Worm (Caenorhabditis elegans) whole organism, L1 larva: ENCODE measurements around the gene T13F3.8.

Experiments
- C34B4.2 ChIP-seq: sonication (generic microtip); optimal IDR thresholded peaks from 2 replicates; lab custom pipeline; 2017; ENCODE audit warnings: mild to moderate bottlenecking, missing genetic modification characterization, missing compliant biosample characterization
- F16B12.6 ChIP-seq: fragments of 150-350 bp; optimal IDR thresholded peaks from 2 replicates; lab custom pipeline; 2014; ENCODE audit warnings: missing biosample characterization, missing genetic modification characterization
- Y116A8C.19 ChIP-seq: sonication (generic microtip); optimal IDR thresholded peaks from 2 replicates; lab custom pipeline; 2016; ENCODE audit warnings: missing compliant biosample characterization, missing genetic modification characterization, borderline replicate concordance
- aha-1 ChIP-seq: fragments of 150-350 bp; optimal IDR thresholded peaks from 2 replicates; lab custom pipeline; 2014; ENCODE audit warnings: missing biosample characterization, missing genetic modification characterization
- alr-1 ChIP-seq: fragments of 200-800 bp; sonication (Bioruptor generic); optimal IDR thresholded peaks from 2 replicates; lab custom pipeline; 2018; ENCODE audit warnings: borderline replicate concordance, mild to moderate bottlenecking, missing genetic modification characterization, missing compliant biosample characterization
- aly-2 ChIP-seq: fragments of 150-350 bp; optimal IDR thresholded peaks from 2 replicates; lab custom pipeline; 2014; ENCODE audit warnings: missing biosample characterization, missing genetic modification characterization
- ama-1 ChIP-seq: fragments of 150-350 bp; optimal IDR thresholded peaks from 2 replicates; lab custom pipeline; 2014
- ceh-82 ChIP-seq, 3 experiments: fragments of 150-350 bp in 1 of 3; sonication (generic microtip) in 2 of 3; optimal IDR thresholded peaks; 2 replicates each; lab custom pipeline; 2014 to 2017; ENCODE audit warnings: missing biosample characterization in 3 of 3, missing genetic modification characterization in 3 of 3
- ceh-88 ChIP-seq: fragments of 200-800 bp; sonication (Bioruptor generic); IDR thresholded peaks from 2 replicates; pipeline ENCODE4 v1.3.6; 2022; ENCODE audit warnings: missing genetic modification characterization, missing compliant biosample characterization
- ces-1 ChIP-seq: fragments of 150-350 bp; optimal IDR thresholded peaks from 2 replicates; lab custom pipeline; 2014; ENCODE audit warnings: missing biosample characterization, missing genetic modification reagents, missing genetic modification characterization
- efl-1 ChIP-seq, 4 experiments: fragments of 150-350 bp; optimal IDR thresholded peaks in 3 of 4; peaks in 1 of 4; 1 replicate in 1 of 4; 2 replicates in 3 of 4; lab custom pipeline; 2014; ENCODE audit warnings: missing biosample characterization in 2 of 4, missing genetic modification characterization in 2 of 4, missing genetic modification reagents in 2 of 4
- efl-3 ChIP-seq: fragments of 200-800 bp; sonication (Bioruptor generic); optimal IDR thresholded peaks from 2 replicates; lab custom pipeline; 2018; ENCODE audit warnings: mild to moderate bottlenecking, missing genetic modification characterization, missing compliant biosample characterization
- egl-13 ChIP-seq: sonication (generic microtip); optimal IDR thresholded peaks from 2 replicates; lab custom pipeline; 2016; ENCODE audit warnings: missing genotype, missing genetic modification reagents, missing genetic modification characterization, missing compliant biosample characterization
- egl-27 ChIP-seq, 2 experiments: fragments of 150-350 bp in 1 of 2; sonication (generic microtip); optimal IDR thresholded peaks; 3 replicates each; lab custom pipeline; 2017 to 2018; ENCODE audit warnings: missing biosample characterization in 2 of 2, missing genetic modification characterization in 2 of 2, missing genetic modification reagents in 2 of 2
- elt-2 ChIP-seq: sonication (generic microtip); optimal IDR thresholded peaks from 2 replicates; lab custom pipeline; 2016; ENCODE audit warnings: missing genetic modification characterization, mild to moderate bottlenecking, inconsistent platforms, missing compliant biosample characterization, missing genetic modification reagents
- fkh-10 ChIP-seq: sonication (generic microtip); optimal IDR thresholded peaks from 2 replicates; lab custom pipeline; 2017; ENCODE audit warnings: missing biosample characterization, missing genetic modification reagents, missing genetic modification characterization
- fkh-8 ChIP-seq: sonication (generic microtip); optimal IDR thresholded peaks from 2 replicates; lab custom pipeline; 2016; ENCODE audit warnings: mild to moderate bottlenecking, missing genetic modification characterization, missing compliant biosample characterization
- hlh-4 ChIP-seq: sonication (generic microtip); optimal IDR thresholded peaks from 2 replicates; lab custom pipeline; 2016; ENCODE audit warnings: mild to moderate bottlenecking, missing genetic modification characterization, missing compliant biosample characterization
- lin-14 ChIP-seq: fragments of 200-800 bp; sonication (Bioruptor generic); optimal IDR thresholded peaks from 2 replicates; lab custom pipeline; 2018; ENCODE audit warnings: mild to moderate bottlenecking, missing genetic modification characterization, moderate library complexity, missing compliant biosample characterization
- lin-39 ChIP-seq: fragments of 150-350 bp; optimal IDR thresholded peaks from 2 replicates; lab custom pipeline; 2014; ENCODE audit warnings: missing biosample characterization, missing genetic modification reagents, missing genetic modification characterization
- mdl-1 ChIP-seq, 2 experiments: fragments of 150-350 bp; optimal IDR thresholded peaks; 2 replicates each; lab custom pipeline; 2014 to 2017; ENCODE audit warnings: missing biosample characterization in 2 of 2, missing genetic modification characterization in 2 of 2, inconsistent platforms in 1 of 2
- nhr-11 ChIP-seq: fragments of 150-350 bp; optimal IDR thresholded peaks from 2 replicates; lab custom pipeline; 2014; ENCODE audit warnings: missing biosample characterization, missing genetic modification characterization
- nhr-19 ChIP-seq: fragments of 200-800 bp; sonication (Bioruptor generic); conservative IDR thresholded peaks from 2 replicates; pipeline ENCODE4 v1.3.6; 2022; ENCODE audit warnings: missing genetic modification characterization, missing compliant biosample characterization
- nhr-20 ChIP-seq: sonication (generic microtip); optimal IDR thresholded peaks from 2 replicates; lab custom pipeline; 2016; ENCODE audit warnings: mild to moderate bottlenecking, missing genetic modification characterization, missing compliant biosample characterization
- nhr-28 ChIP-seq: fragments of 150-350 bp; optimal IDR thresholded peaks from 2 replicates; lab custom pipeline; 2014; ENCODE audit warnings: missing biosample characterization, missing genetic modification characterization
- nhr-47 ChIP-seq: sonication (generic microtip); optimal IDR thresholded peaks from 2 replicates; lab custom pipeline; 2016; ENCODE audit warnings: mild to moderate bottlenecking, missing genetic modification characterization, moderate library complexity, missing compliant biosample characterization
- nhr-71 ChIP-seq: sonication (generic microtip); optimal IDR thresholded peaks from 2 replicates; lab custom pipeline; 2016; ENCODE audit warnings: mild to moderate bottlenecking, missing genetic modification characterization, moderate library complexity, missing compliant biosample characterization
- nhr-90 ChIP-seq: sonication (generic microtip); optimal IDR thresholded peaks from 2 replicates; lab custom pipeline; 2016; ENCODE audit warnings: mild to moderate bottlenecking, missing genetic modification characterization, missing compliant biosample characterization; ENCODE audit not compliant: poor library complexity
- pax-3 ChIP-seq: fragments of 200-800 bp; sonication (Bioruptor generic); optimal IDR thresholded peaks from 2 replicates; lab custom pipeline; 2018; ENCODE audit warnings: mild to moderate bottlenecking, missing genetic modification characterization, moderate library complexity, missing compliant biosample characterization
- rnt-1 ChIP-seq: sonication (generic microtip); optimal IDR thresholded peaks from 2 replicates; lab custom pipeline; 2016; ENCODE audit warnings: mild to moderate bottlenecking, missing genetic modification characterization, moderate library complexity, missing compliant biosample characterization
- skn-1 ChIP-seq: fragments of 150-350 bp; optimal IDR thresholded peaks from 2 replicates; lab custom pipeline; 2014; ENCODE audit warnings: missing biosample characterization, missing genetic modification characterization
- snpc-4 ChIP-seq: fragments of 150-350 bp; optimal IDR thresholded peaks from 2 replicates; lab custom pipeline; 2014; ENCODE audit warnings: missing biosample characterization, missing genetic modification characterization
- tbx-2 ChIP-seq: sonication (generic microtip); optimal IDR thresholded peaks from 2 replicates; lab custom pipeline; 2016; ENCODE audit warnings: missing genetic modification characterization, missing compliant biosample characterization
- unc-98 ChIP-seq: fragments of 200-800 bp; sonication (Bioruptor generic); IDR thresholded peaks from 2 replicates; pipeline ENCODE4 v1.3.6; 2022; ENCODE audit warnings: missing genetic modification characterization, missing compliant biosample characterization
- vab-15 ChIP-seq: sonication (generic microtip); optimal IDR thresholded peaks from 2 replicates; lab custom pipeline; 2017; ENCODE audit warnings: missing genotype, mild to moderate bottlenecking, missing genetic modification characterization, missing compliant biosample characterization
- ztf-4 ChIP-seq: fragments of 150-350 bp; optimal IDR thresholded peaks from 2 replicates; lab custom pipeline; 2014; ENCODE audit warnings: missing biosample characterization, missing genetic modification characterization

T13F3.8 gene

DNA sequence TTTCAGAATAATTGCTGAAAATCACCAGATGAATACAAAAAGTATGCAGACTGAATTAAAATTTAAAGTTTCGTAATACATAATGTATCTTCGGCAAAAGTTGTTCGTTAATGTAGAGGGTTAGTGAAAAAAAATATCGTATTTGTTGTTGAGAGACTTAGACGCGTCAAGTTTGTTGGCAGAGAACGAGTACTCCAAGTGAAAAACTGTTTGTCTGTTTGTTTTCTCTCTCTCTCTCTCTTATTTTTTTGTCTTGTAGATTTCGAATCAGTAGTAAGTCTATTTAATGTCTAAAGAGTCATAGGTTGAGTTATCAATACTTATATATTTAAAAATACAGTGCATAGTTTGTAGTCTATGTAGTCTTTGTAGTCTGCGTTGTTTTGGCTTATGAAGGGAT lies at the start of gene T13F3.8, which contains the start of gene fbxa-2:
Gene T13F3.8, plus strand, starts transcription at position 245 of the 400 bp plus-strand sequence.
Gene fbxa-2, minus strand, starts transcription at position 101 of the 400 bp plus-strand sequence.
- TF ChIP-seq lin-39 (tag; lab: Kevin White, UChicago) (no peak), nhr-28 (no peak), ceh-88 (GFP tag; lab: Robert Waterston, UW) (no peak), aha-1 (tag; lab: Kevin White, UChicago) (no peak), efl-1 (optimal IDR thresholded peaks at IDR 0.05; lab: Kevin White, UChicago) (no peak), efl-1 (GFP tag; optimal IDR thresholded peaks at IDR 0.05 in 1 of 2; lab: Kevin White, UChicago) (no peak), lin-14 (no peak), fkh-10 (GFP tag; lab: Kevin White, UChicago) (no peak), nhr-20 (tag; lab: Kevin White, UChicago) (no peak), nhr-11 (no peak), egl-13 (tag; lab: Kevin White, UChicago) (no peak), nhr-19 (GFP tag; lab: Robert Waterston, UW) (no peak), Y116A8C.19 (no peak), mdl-1 (tag; optimal IDR thresholded peaks at IDR 0.05; lab: Kevin White, UChicago) (no peak), rnt-1 (tag; lab: Kevin White, UChicago) (no peak), ceh-82 (tag; optimal IDR thresholded peaks at IDR 0.05; lab: Kevin White, UChicago) (no peak), ces-1 (GFP tag; lab: Kevin White, UChicago) (no peak), egl-27 (tag; optimal IDR thresholded peaks at IDR 0.05; lab: Kevin White, UChicago) (no peak), C34B4.2 (tag; lab: Kevin White, UChicago) (no peak), unc-98 (GFP tag; lab: Robert Waterston, UW) (no peak), efl-3 (no peak)

- TF ChIP-seq vab-15 (tag; lab: Kevin White, UChicago) (no peak), hlh-4 (no peak), nhr-11 (no peak), alr-1 (no peak), egl-13 (tag; lab: Kevin White, UChicago) (no peak)
These were observed 49.6 kb upstream of the T13F3.8 start for ce11 chrV:16220020-16220419.

DNA sequence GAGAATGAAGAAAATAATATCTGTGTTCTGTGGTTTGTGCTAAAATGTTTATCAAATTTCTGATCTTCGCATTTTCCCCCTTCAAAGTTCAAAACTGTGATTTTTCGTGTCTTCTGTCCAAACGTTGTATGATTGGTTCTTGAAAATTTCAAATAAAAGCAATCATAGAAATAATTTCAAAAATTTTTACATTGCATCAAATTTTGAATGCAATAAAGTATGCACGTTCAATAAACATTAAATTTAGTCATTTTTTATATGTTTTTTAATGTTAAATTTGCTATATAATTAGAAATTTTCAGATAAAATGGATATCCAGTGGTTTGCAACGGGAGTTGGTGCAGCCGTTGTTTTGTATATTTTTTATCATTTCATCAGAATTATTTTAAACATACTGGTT lies 45.6 kb upstream of the T13F3.8 start, which contains the start of gene stdh-2:
Gene stdh-2, plus strand, starts transcription at position 301 of the 400 bp plus-strand sequence.
- no peak for TF ChIP-seq ztf-4 (tag; lab: Kevin White, UChicago)
- no peak for TF ChIP-seq pax-3 (tag; lab: Kevin White, UChicago)
- no peak for TF ChIP-seq nhr-20 (tag; lab: Kevin White, UChicago)
- TF ChIP-seq F16B12.6 (tag; lab: Kevin White, UChicago): no peak

DNA sequence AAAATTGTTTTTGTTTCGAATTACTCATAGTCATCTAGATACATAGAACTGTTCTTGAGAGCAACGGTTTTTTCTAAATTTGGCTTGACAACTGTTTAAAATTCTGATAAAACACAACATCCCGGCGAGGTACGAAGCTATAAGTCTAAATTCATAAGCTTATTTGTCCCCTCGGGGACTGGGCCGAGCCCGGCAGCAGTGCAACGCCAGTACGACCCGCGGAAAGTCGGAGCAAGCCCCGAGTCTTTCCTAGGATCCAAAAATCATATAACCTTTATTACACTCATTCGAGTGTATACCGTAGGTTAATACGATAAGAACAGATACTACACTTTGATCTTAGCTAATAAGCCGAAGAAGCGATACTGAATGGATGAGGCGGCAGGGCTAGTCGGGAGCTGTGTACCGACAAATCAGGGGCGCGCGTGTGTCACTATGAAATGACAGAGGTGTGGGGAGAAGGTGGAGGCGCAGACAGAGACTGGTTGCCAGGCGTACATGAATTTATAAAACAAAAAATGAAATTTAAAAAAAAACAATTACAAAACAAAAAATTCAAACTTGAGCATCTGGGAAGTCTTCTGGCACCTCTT lies 44.0 kb upstream of the T13F3.8 start:
- TF ChIP-seq snpc-4 (tag; lab: Kevin White, UChicago): peak; percentile 69
- no peak for TF ChIP-seq nhr-71 (tag; lab: Kevin White, UChicago)

DNA sequence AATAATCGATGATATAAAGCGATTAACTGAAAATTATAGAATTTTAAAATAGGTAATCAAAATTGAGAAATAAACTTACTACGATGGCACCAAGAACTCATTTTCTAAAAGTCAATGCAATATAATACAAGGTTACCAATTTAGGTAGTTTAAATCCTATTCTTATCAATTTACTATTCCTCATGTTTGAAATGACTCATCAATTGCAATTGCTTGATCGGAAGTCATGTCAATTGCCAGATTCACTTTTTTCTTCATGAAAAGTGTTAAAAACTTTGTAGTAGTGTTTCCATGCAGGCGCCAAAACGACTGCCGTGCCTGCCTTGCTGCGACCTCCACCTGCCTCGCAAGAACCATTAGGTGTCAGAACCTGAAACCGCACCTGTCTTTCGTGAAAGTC lies 43.0 kb upstream of the T13F3.8 start, which contains the start of gene F11A5.13:
Gene F11A5.13, minus strand, starts transcription at position 101 of the 400 bp plus-strand sequence.
- TF ChIP-seq tbx-2 (tag; lab: Kevin White, UChicago) (no peak), aly-2 (no peak), elt-2 (no peak), hlh-4 (no peak), lin-39 (tag; lab: Kevin White, UChicago) (no peak), nhr-90 (tag; lab: Kevin White, UChicago) (no peak), nhr-47 (tag; lab: Kevin White, UChicago) (no peak), ama-1 (lab: Kevin White, UChicago) (no peak), alr-1 (no peak), skn-1 (no peak), ceh-88 (GFP tag; lab: Robert Waterston, UW) (no peak), fkh-8 (tag; lab: Kevin White, UChicago) (no peak)
